Worm (Caenorhabditis elegans) whole organism, L4 larva: ENCODE measurements around the gene srh-15.
A peak's percentile ranks its signal among the peaks of the same experiment; 100 is the strongest.

ENCODE experiments used
- F44E2.7 ChIP-seq: fragments of 200-800 bp; sonication (Bioruptor generic); IDR thresholded peaks from 2 replicates; pipeline ENCODE4 v2.1.2; 2022; ENCODE audit warnings: missing genetic modification characterization, missing compliant biosample characterization
- F49E8.2 ChIP-seq: sonication (generic microtip); optimal IDR thresholded peaks from 2 replicates; lab custom pipeline; 2016; ENCODE audit warnings: missing compliant biosample characterization, mild to moderate bottlenecking, missing genetic modification characterization, borderline replicate concordance
- R02D3.7 ChIP-seq: fragments of 150-350 bp; sonication (generic microtip); optimal IDR thresholded peaks from 3 replicates; lab custom pipeline; 2014; ENCODE audit warnings: missing biosample characterization, missing genetic modification characterization
- Y5F2A.4 ChIP-seq: fragments of 200-800 bp; sonication (Bioruptor generic); optimal IDR thresholded peaks from 2 replicates; lab custom pipeline; 2018; ENCODE audit warnings: mild to moderate bottlenecking, missing genetic modification characterization, missing compliant biosample characterization
- Y75B8A.6 ChIP-seq: fragments of 200-800 bp; sonication (Bioruptor generic); IDR thresholded peaks from 2 replicates; pipeline ENCODE4 v1.3.6; 2022; ENCODE audit warnings: missing genetic modification reagents, missing genetic modification characterization, missing compliant biosample characterization
- ZK546.5 ChIP-seq, 2 experiments: sonication (generic microtip); optimal IDR thresholded peaks; 2 replicates each; lab custom pipeline; 2017; ENCODE audit warnings: missing biosample characterization in 2 of 2, missing genetic modification characterization in 2 of 2
- aha-1 ChIP-seq: fragments of 150-350 bp; peaks from one replicate; lab custom pipeline; 2014; ENCODE audit warnings: missing biosample characterization, missing genetic modification characterization
- ama-1 ChIP-seq: fragments of 150-350 bp; optimal IDR thresholded peaks from 2 replicates; lab custom pipeline; 2014; ENCODE audit warnings: inconsistent platforms, mixed read lengths
- arid-1 ChIP-seq: fragments of 200-800 bp; sonication (Bioruptor generic); conservative IDR thresholded peaks from 2 replicates; pipeline ENCODE4 v1.3.6; 2022; ENCODE audit warnings: missing genetic modification reagents, missing genetic modification characterization, missing compliant biosample characterization
- attf-4 ChIP-seq: sonication (generic microtip); optimal IDR thresholded peaks from 3 replicates; lab custom pipeline; 2017; ENCODE audit warnings: missing biosample characterization, missing genetic modification characterization
- ceh-44 ChIP-seq: fragments of 200-800 bp; sonication (Bioruptor generic); IDR thresholded peaks from 2 replicates; pipeline ENCODE4 v1.3.6; 2022; ENCODE audit warnings: missing genetic modification reagents, missing genetic modification characterization, missing compliant biosample characterization
- ceh-82 ChIP-seq: sonication (generic microtip); optimal IDR thresholded peaks from 2 replicates; lab custom pipeline; 2017; ENCODE audit warnings: missing biosample characterization, missing genetic modification characterization
- daf-16 ChIP-seq, 3 experiments: sonication (generic microtip); optimal IDR thresholded peaks; 2 replicates each; lab custom pipeline; 2016 to 2017; ENCODE audit warnings: missing genetic modification characterization in 3 of 3, missing genetic modification reagents in 3 of 3, mild to moderate bottlenecking in 2 of 3, missing compliant biosample characterization in 2 of 3, missing biosample characterization in 1 of 3, moderate library complexity in 1 of 3
- dmd-6 ChIP-seq: fragments of 200-800 bp; sonication (Bioruptor generic); IDR thresholded peaks from 2 replicates; pipeline ENCODE4 v1.3.6; 2022; ENCODE audit warnings: missing genetic modification reagents, missing genetic modification characterization, missing compliant biosample characterization
- dmd-9 ChIP-seq: fragments of 200-800 bp; sonication (Bioruptor generic); IDR thresholded peaks from 2 replicates; pipeline ENCODE4 v1.3.6; 2022; ENCODE audit warnings: missing genetic modification reagents, missing genetic modification characterization, missing compliant biosample characterization
- dve-1 ChIP-seq: sonication (generic microtip); optimal IDR thresholded peaks from 2 replicates; lab custom pipeline; 2017; ENCODE audit warnings: antibody characterized with exemption, mild to moderate bottlenecking, missing genetic modification characterization, missing compliant biosample characterization; ENCODE audit not compliant: insufficient read depth
- egl-27 ChIP-seq: sonication (generic microtip); optimal IDR thresholded peaks from 3 replicates; lab custom pipeline; 2017; ENCODE audit warnings: missing biosample characterization, missing genetic modification reagents, missing genetic modification characterization
- fkh-10 ChIP-seq: fragments of 150-350 bp; optimal IDR thresholded peaks from 2 replicates; lab custom pipeline; 2014; ENCODE audit warnings: missing biosample characterization, missing genetic modification reagents, missing genetic modification characterization
- fos-1 ChIP-seq: fragments of 150-350 bp; optimal IDR thresholded peaks from 2 replicates; lab custom pipeline; 2014; ENCODE audit warnings: missing biosample characterization, missing genetic modification characterization
- hif-1 ChIP-seq, 2 experiments: sonication (generic microtip); optimal IDR thresholded peaks; 2 replicates each; lab custom pipeline; 2016 to 2017; ENCODE audit warnings: missing compliant biosample characterization in 2 of 2, missing genetic modification characterization in 2 of 2, missing genetic modification reagents in 2 of 2, missing genotype in 2 of 2, mild to moderate bottlenecking in 1 of 2
- hlh-11 ChIP-seq: fragments of 200-800 bp; sonication (Bioruptor generic); optimal IDR thresholded peaks from 2 replicates; lab custom pipeline; 2018; ENCODE audit warnings: mild to moderate bottlenecking, missing genetic modification characterization, missing compliant biosample characterization
- hlh-30 ChIP-seq: sonication (generic microtip); optimal IDR thresholded peaks from 2 replicates; lab custom pipeline; 2017; ENCODE audit warnings: antibody characterized with exemption, mild to moderate bottlenecking, missing genetic modification characterization, missing compliant biosample characterization; ENCODE audit not compliant: insufficient read depth
- jun-1 ChIP-seq: fragments of 150-350 bp; optimal IDR thresholded peaks from 2 replicates; lab custom pipeline; 2014; ENCODE audit warnings: missing biosample characterization, missing genetic modification reagents, missing genetic modification characterization
- lim-7 ChIP-seq: fragments of 200-800 bp; sonication (Bioruptor generic); IDR thresholded peaks from 2 replicates; pipeline ENCODE4 v1.3.6; 2022; ENCODE audit warnings: missing genetic modification characterization, missing compliant biosample characterization
- madf-9 ChIP-seq: fragments of 200-800 bp; sonication (Bioruptor generic); conservative IDR thresholded peaks from 2 replicates; pipeline ENCODE4 v1.3.6; 2022; ENCODE audit warnings: missing genetic modification reagents, missing genetic modification characterization, missing compliant biosample characterization
- mdl-1 ChIP-seq, 2 experiments: fragments of 150-350 bp in 1 of 2; sonication (generic microtip) in 1 of 2; optimal IDR thresholded peaks; 2 replicates each; lab custom pipeline; 2014 to 2017; ENCODE audit warnings: missing biosample characterization in 2 of 2, missing genetic modification characterization in 2 of 2
- mep-1 ChIP-seq: fragments of 150-350 bp; sonication (generic microtip); optimal IDR thresholded peaks from 3 replicates; lab custom pipeline; 2014; ENCODE audit warnings: missing biosample characterization, missing genetic modification characterization
- mes-2 ChIP-seq: sonication (generic microtip); optimal IDR thresholded peaks from 2 replicates; lab custom pipeline; 2016; ENCODE audit warnings: missing genotype, mild to moderate bottlenecking, missing genetic modification characterization, missing compliant biosample characterization; ENCODE audit not compliant: poor library complexity, severe bottlenecking
- mxl-2 ChIP-seq: fragments of 200-800 bp; sonication (Bioruptor generic); conservative IDR thresholded peaks from 2 replicates; pipeline ENCODE4 v1.3.6; 2022; ENCODE audit warnings: missing genetic modification reagents, missing genetic modification characterization, missing compliant biosample characterization
- mxl-3 ChIP-seq: fragments of 200-800 bp; sonication (Bioruptor generic); optimal IDR thresholded peaks from 2 replicates; lab custom pipeline; 2018; ENCODE audit warnings: mild to moderate bottlenecking, missing genetic modification characterization, missing compliant biosample characterization
- nhr-10 ChIP-seq: fragments of 150-350 bp; optimal IDR thresholded peaks from 2 replicates; lab custom pipeline; 2014; ENCODE audit warnings: missing biosample characterization, missing genetic modification characterization
- nhr-25 ChIP-seq: sonication (generic microtip); optimal IDR thresholded peaks from 2 replicates; lab custom pipeline; 2017; ENCODE audit warnings: missing genetic modification characterization, mild to moderate bottlenecking, missing compliant biosample characterization, antibody characterized with exemption, moderate library complexity, borderline replicate concordance; ENCODE audit not compliant: insufficient read depth
- nhr-28 ChIP-seq: fragments of 150-350 bp; optimal IDR thresholded peaks from 2 replicates; lab custom pipeline; 2014; ENCODE audit warnings: missing biosample characterization, missing genetic modification characterization
- nhr-42 ChIP-seq: fragments of 200-800 bp; sonication (Bioruptor generic); IDR thresholded peaks from 2 replicates; pipeline ENCODE4 v1.3.6; 2022; ENCODE audit warnings: missing genetic modification characterization, missing compliant biosample characterization
- nhr-48 ChIP-seq: sonication (generic microtip); optimal IDR thresholded peaks from 2 replicates; lab custom pipeline; 2016; ENCODE audit warnings: mild to moderate bottlenecking, missing genetic modification characterization, missing compliant biosample characterization
- nhr-6 ChIP-seq: fragments of 150-350 bp; optimal IDR thresholded peaks from 2 replicates; lab custom pipeline; 2014; ENCODE audit warnings: missing biosample characterization, missing genetic modification characterization
- nhr-77 ChIP-seq: fragments of 150-350 bp; optimal IDR thresholded peaks from 2 replicates; lab custom pipeline; 2014; ENCODE audit warnings: missing biosample characterization, missing genetic modification characterization
- pha-4 ChIP-seq, 2 experiments: fragments of 150-350 bp in 1 of 2; fragments of 200-800 bp in 1 of 2; sonication (Bioruptor generic) in 1 of 2; IDR thresholded peaks in 1 of 2; optimal IDR thresholded peaks in 1 of 2; 2 replicates each; pipeline versions ENCODE4 v1.3.6 to Lab custom; 2014 to 2022; ENCODE audit warnings: missing genetic modification characterization in 2 of 2, missing genetic modification reagents in 2 of 2, missing biosample characterization in 1 of 2, missing compliant biosample characterization in 1 of 2
- php-3 ChIP-seq: fragments of 200-800 bp; sonication (Bioruptor generic); IDR thresholded peaks from 2 replicates; pipeline ENCODE4 v1.3.6; 2022; ENCODE audit warnings: missing genetic modification reagents, missing genetic modification characterization, missing compliant biosample characterization
- pqm-1 ChIP-seq: sonication (generic microtip); optimal IDR thresholded peaks from 2 replicates; lab custom pipeline; 2017; ENCODE audit warnings: missing biosample characterization, missing genetic modification characterization
- rbr-2 ChIP-seq: sonication (generic microtip); optimal IDR thresholded peaks from 2 replicates; lab custom pipeline; 2016; ENCODE audit warnings: missing genotype, missing genetic modification characterization, missing compliant biosample characterization
- sdz-12 ChIP-seq: fragments of 200-800 bp; sonication (Bioruptor generic); optimal IDR thresholded peaks from 2 replicates; lab custom pipeline; 2018; ENCODE audit warnings: mild to moderate bottlenecking, missing genetic modification characterization, missing compliant biosample characterization
- set-16 ChIP-seq: fragments of 200-800 bp; sonication (Bioruptor generic); IDR thresholded peaks from 2 replicates; pipeline ENCODE4 v1.3.6; 2022; ENCODE audit warnings: missing genetic modification reagents, missing genetic modification characterization, missing compliant biosample characterization
- snpc-1.2 ChIP-seq: fragments of 200-800 bp; sonication (Bioruptor generic); IDR thresholded peaks from 2 replicates; pipeline ENCODE4 v1.3.6; 2022; ENCODE audit warnings: missing genetic modification reagents, missing genetic modification characterization, missing compliant biosample characterization
- snpc-4 ChIP-seq: fragments of 150-350 bp; optimal IDR thresholded peaks from 2 replicates; lab custom pipeline; 2014; ENCODE audit warnings: missing biosample characterization, missing genetic modification characterization
- unc-39 ChIP-seq: sonication (generic microtip); optimal IDR thresholded peaks from 2 replicates; lab custom pipeline; 2017; ENCODE audit warnings: missing biosample characterization, missing genetic modification characterization
- zag-1 ChIP-seq: fragments of 150-350 bp; optimal IDR thresholded peaks from 2 replicates; lab custom pipeline; 2014; ENCODE audit warnings: missing biosample characterization, missing genetic modification characterization
- zfp-3 ChIP-seq: fragments of 200-800 bp; sonication (Bioruptor generic); conservative IDR thresholded peaks from 2 replicates; pipeline ENCODE4 v1.3.6; 2022; ENCODE audit warnings: missing genetic modification reagents, missing genetic modification characterization, missing compliant biosample characterization

srh-15 gene

ce11 chrV:13301443-13301842 is 19.3 kb upstream of the srh-15 start, which contains the start of gene ceh-79:
Gene ceh-79 (plus strand): TSS chrV:13301833.
- TF ChIP-seq nhr-6 (tag; lab: Kevin White, UChicago) (no peak), mxl-3 (GFP tag; lab: Kevin White, UChicago) (peak; percentile 1), hlh-30 (tag; lab: Kevin White, UChicago) (peak; percentile 28), mes-2 (no peak), nhr-28 (tag; lab: Kevin White, UChicago) (peak; percentile 59), ZK546.5 (tag; optimal IDR thresholded peaks at IDR 0.05; lab: Kevin White, UChicago) (no peak), hif-1 (tag; optimal IDR thresholded peaks at IDR 0.05; lab: Kevin White, UChicago) (no peak), set-16 (no peak), nhr-77 (no peak), pqm-1 (tag; lab: Kevin White, UChicago) (peak; percentile 36), lim-7 (GFP tag; lab: Robert Waterston, UW) (no peak), zag-1 (tag; lab: Kevin White, UChicago) (no peak), fos-1 (tag; lab: Kevin White, UChicago) (no peak), dve-1 (tag; lab: Kevin White, UChicago) (peak; percentile 3), aha-1 (tag; lab: Kevin White, UChicago) (no peak), R02D3.7 (tag; lab: Kevin White, UChicago) (no peak), ceh-44 (GFP tag; lab: Robert Waterston, UW) (no peak), hlh-11 (tag; lab: Kevin White, UChicago) (peak; percentile 35), unc-39 (tag; lab: Kevin White, UChicago) (no peak), egl-27 (no peak), snpc-1.2 (no peak), F49E8.2 (tag; lab: Kevin White, UChicago) (no peak), Y5F2A.4 (GFP tag; lab: Kevin White, UChicago) (no peak), zfp-3 (GFP tag; lab: Robert Waterston, UW) (no peak), F44E2.7 (GFP tag; lab: Robert Waterston, UW) (no peak), nhr-42 (GFP tag; lab: Robert Waterston, UW) (no peak), nhr-48 (tag; lab: Kevin White, UChicago) (no peak)

DNA sequence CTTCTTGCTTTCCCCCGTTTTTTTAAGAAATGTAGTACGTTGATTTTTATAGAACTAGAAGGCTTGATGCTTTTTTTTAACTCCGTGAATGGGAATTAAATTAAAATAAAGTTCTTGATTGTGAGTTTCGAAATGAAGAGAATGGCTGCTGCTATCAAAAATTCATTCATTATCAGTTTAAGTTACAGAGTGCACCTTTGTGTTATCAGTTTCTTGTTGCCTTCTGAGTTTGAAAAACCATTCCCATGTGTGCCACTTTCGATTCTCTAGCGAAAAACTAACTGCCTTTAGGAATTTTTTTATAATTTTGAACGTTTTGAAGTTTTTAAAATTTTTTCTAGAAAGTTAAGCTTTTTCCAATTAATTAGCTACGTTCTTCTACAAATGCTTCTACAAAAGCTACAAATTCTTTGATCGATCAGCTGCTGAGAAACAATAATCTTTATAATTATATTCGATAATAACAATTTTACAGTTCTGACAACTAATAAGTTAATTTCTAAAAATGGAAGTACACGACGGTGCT is 16.1 kb upstream of the srh-15 start, which contains the start of gene C26E1.2:
Gene C26E1.2 (plus strand): TSS at position 476 of the 526 bp plus-strand sequence.
- TF ChIP-seq sdz-12 (GFP tag; lab: Kevin White, UChicago) = no peak
- no peak for TF ChIP-seq ceh-82 (tag; lab: Kevin White, UChicago)
- no peak for TF ChIP-seq fos-1 (tag; lab: Kevin White, UChicago)
- TF ChIP-seq nhr-25 = no peak
- TF ChIP-seq mxl-2 (GFP tag; lab: Robert Waterston, UW) = no peak
- no peak for TF ChIP-seq dmd-9 (GFP tag; lab: Robert Waterston, UW)
- no peak for TF ChIP-seq nhr-10 (tag; lab: Kevin White, UChicago)
- TF ChIP-seq attf-4 (tag; lab: Kevin White, UChicago) = no peak
- TF ChIP-seq R02D3.7 (tag; lab: Kevin White, UChicago) = no peak
- no peak for TF ChIP-seq madf-9 (GFP tag; lab: Robert Waterston, UW)
- TF ChIP-seq nhr-28 (tag; lab: Kevin White, UChicago) = peak; percentile 75
- TF ChIP-seq Y75B8A.6 (GFP tag; lab: Robert Waterston, UW) = no peak
- no peak for TF ChIP-seq php-3 (GFP tag; lab: Robert Waterston, UW)
- TF ChIP-seq nhr-6 (tag; lab: Kevin White, UChicago) = no peak
- TF ChIP-seq hlh-11 (tag; lab: Kevin White, UChicago) = peak; percentile 45
- TF ChIP-seq pha-4 (GFP tag; IDR thresholded peaks at IDR 0.05; lab: Robert Waterston, UW) = no peak
- no peak for TF ChIP-seq pha-4 (tag; optimal IDR thresholded peaks at IDR 0.05; lab: Kevin White, UChicago)
- no peak for TF ChIP-seq rbr-2
- TF ChIP-seq pqm-1 (tag; lab: Kevin White, UChicago) = peak; percentile 91
- TF ChIP-seq mdl-1 (tag; optimal IDR thresholded peaks at IDR 0.05; lab: Kevin White, UChicago) = no peak
- TF ChIP-seq ama-1 (lab: Kevin White, UChicago) = no peak
- TF ChIP-seq snpc-4 (tag; lab: Kevin White, UChicago) = no peak
- no peak for TF ChIP-seq daf-16 (GFP tag; optimal IDR thresholded peaks at IDR 0.05; lab: Kevin White, UChicago)
- peak; percentile 55 for TF ChIP-seq daf-16 (tag; optimal IDR thresholded peaks at IDR 0.05; lab: Kevin White, UChicago)
- TF ChIP-seq dve-1 (tag; lab: Kevin White, UChicago) = peak; percentile 12
- TF ChIP-seq ZK546.5 (tag; optimal IDR thresholded peaks at IDR 0.05; lab: Kevin White, UChicago) = no peak
- no peak for TF ChIP-seq arid-1 (GFP tag; lab: Robert Waterston, UW)
- no peak for TF ChIP-seq jun-1 (tag; lab: Kevin White, UChicago)
- TF ChIP-seq fkh-10 (GFP tag; lab: Kevin White, UChicago) = no peak
- peak; percentile 37; the same call in 1 of the 2 replicates for TF ChIP-seq dmd-6 (GFP tag; lab: Robert Waterston, UW)
- TF ChIP-seq zag-1 (tag; lab: Kevin White, UChicago) = no peak
- TF ChIP-seq mep-1 (tag; lab: Kevin White, UChicago) = no peak
